Worm (Caenorhabditis elegans) whole organism, L4 larva: ENCODE measurements around the gene dmsr-13.

ENCODE experiments used
- Y105C5A.15 ChIP-seq: fragments of 200-800 bp; sonication (Bioruptor generic); IDR thresholded peaks from 2 replicates; pipeline ENCODE4 v1.3.6; 2022; ENCODE audit warnings: missing genetic modification characterization, missing compliant biosample characterization
- ama-1 ChIP-seq: fragments of 150-350 bp; optimal IDR thresholded peaks from 2 replicates; lab custom pipeline; 2014; ENCODE audit warnings: inconsistent platforms, mixed read lengths
- arid-1 ChIP-seq: fragments of 200-800 bp; sonication (Bioruptor generic); conservative IDR thresholded peaks from 2 replicates; pipeline ENCODE4 v1.3.6; 2022; ENCODE audit warnings: missing genetic modification reagents, missing genetic modification characterization, missing compliant biosample characterization
- dpl-1 ChIP-seq: fragments of 150-350 bp; optimal IDR thresholded peaks from 2 replicates; lab custom pipeline; 2014; ENCODE audit warnings: missing biosample characterization, missing genetic modification reagents, missing genetic modification characterization
- lin-15B ChIP-seq: fragments of 150-350 bp; sonication (generic microtip); optimal IDR thresholded peaks from 3 replicates; lab custom pipeline; 2014; ENCODE audit warnings: missing biosample characterization, missing genetic modification characterization
- lsy-2 ChIP-seq, 2 experiments: fragments of 150-350 bp in 1 of 2; sonication (generic microtip) in 1 of 2; optimal IDR thresholded peaks; 2 replicates each; lab custom pipeline; 2014 to 2017; ENCODE audit warnings: missing biosample characterization in 2 of 2, missing genetic modification characterization in 2 of 2
- mes-2 ChIP-seq: sonication (generic microtip); optimal IDR thresholded peaks from 2 replicates; lab custom pipeline; 2016; ENCODE audit warnings: missing genotype, mild to moderate bottlenecking, missing genetic modification characterization, missing compliant biosample characterization; ENCODE audit not compliant: poor library complexity, severe bottlenecking
- nhr-11 ChIP-seq: fragments of 150-350 bp; optimal IDR thresholded peaks from 2 replicates; lab custom pipeline; 2014; ENCODE audit warnings: missing biosample characterization, missing genetic modification characterization
- nhr-237 ChIP-seq: sonication (generic microtip); optimal IDR thresholded peaks from 2 replicates; lab custom pipeline; 2017; ENCODE audit warnings: missing biosample characterization, missing genetic modification characterization
- nhr-25 ChIP-seq: sonication (generic microtip); optimal IDR thresholded peaks from 2 replicates; lab custom pipeline; 2017; ENCODE audit warnings: missing genetic modification characterization, mild to moderate bottlenecking, missing compliant biosample characterization, antibody characterized with exemption, moderate library complexity, borderline replicate concordance; ENCODE audit not compliant: insufficient read depth
- pha-4 ChIP-seq, 2 experiments: fragments of 150-350 bp in 1 of 2; fragments of 200-800 bp in 1 of 2; sonication (Bioruptor generic) in 1 of 2; IDR thresholded peaks in 1 of 2; optimal IDR thresholded peaks in 1 of 2; 2 replicates each; pipeline versions ENCODE4 v1.3.6 to Lab custom; 2014 to 2022; ENCODE audit warnings: missing genetic modification characterization in 2 of 2, missing genetic modification reagents in 2 of 2, missing biosample characterization in 1 of 2, missing compliant biosample characterization in 1 of 2
- rbr-2 ChIP-seq: sonication (generic microtip); optimal IDR thresholded peaks from 2 replicates; lab custom pipeline; 2016; ENCODE audit warnings: missing genotype, missing genetic modification characterization, missing compliant biosample characterization
- zfp-2 ChIP-seq: sonication (generic microtip); optimal IDR thresholded peaks from 2 replicates; lab custom pipeline; 2016; ENCODE audit warnings: mild to moderate bottlenecking, missing genetic modification characterization, missing compliant biosample characterization
- zip-11 ChIP-seq: fragments of 200-800 bp; sonication (Bioruptor generic); IDR thresholded peaks from 2 replicates; pipeline ENCODE4 v1.3.6; 2022; ENCODE audit warnings: missing genetic modification characterization, missing compliant biosample characterization

- TF ChIP-seq nhr-25 (tag; lab: Kevin White, UChicago) = no peak
- no peak for TF ChIP-seq mes-2 (tag; lab: Kevin White, UChicago)
- no peak for TF ChIP-seq nhr-237 (tag; lab: Kevin White, UChicago)
- no peak for TF ChIP-seq ama-1 (lab: Kevin White, UChicago)
- TF ChIP-seq nhr-11 (tag; lab: Kevin White, UChicago) = no peak
- TF ChIP-seq rbr-2 (tag; lab: Kevin White, UChicago) = no peak
- TF ChIP-seq zfp-2 (tag; lab: Kevin White, UChicago) = no peak
- no peak for TF ChIP-seq lsy-2 (tag; optimal IDR thresholded peaks at IDR 0.05; lab: Kevin White, UChicago)
- TF ChIP-seq dpl-1 (GFP tag; lab: Kevin White, UChicago) = no peak
- no peak for TF ChIP-seq lin-15B (tag; lab: Kevin White, UChicago)
- TF ChIP-seq Y105C5A.15 (GFP tag; lab: Robert Waterston, UW) = no peak
- TF ChIP-seq arid-1 (GFP tag; lab: Robert Waterston, UW) = no peak
- TF ChIP-seq zip-11 (GFP tag; lab: Robert Waterston, UW) = no peak
- no peak for TF ChIP-seq pha-4 (GFP tag; IDR thresholded peaks at IDR 0.05; lab: Robert Waterston, UW)
- no peak for TF ChIP-seq pha-4 (tag; optimal IDR thresholded peaks at IDR 0.05; lab: Kevin White, UChicago)
These were observed 16.3 kb upstream of the dmsr-13 start for ce11 chrV:6836036-6836435.
